Fruit fly (Drosophila melanogaster) whole organism, embryonic: Measurements from ENCODE around the gene CIA30.

ENCODE experiments used
- Atf6 ChIP-seq: fragments of 200-800 bp; sonication (Bioruptor generic); IDR thresholded peaks from 2 replicates; pipeline ENCODE4 v1.3.6; 2022; ENCODE audit warnings: missing biosample characterization, missing genetic modification characterization
- CG10366 ChIP-seq: fragments of 200-800 bp; sonication (Bioruptor generic); IDR thresholded peaks from 2 replicates; pipeline ENCODE4 v1.3.6; 2022; ENCODE audit warnings: missing biosample characterization, missing genetic modification characterization
- CG10462 ChIP-seq: fragments of 200-800 bp; sonication (Bioruptor generic); optimal IDR thresholded peaks from 2 replicates; lab custom pipeline; 2016; ENCODE audit warnings: missing biosample characterization, missing genetic modification characterization
- CG10979 ChIP-seq: fragments of 200-800 bp; sonication (Bioruptor generic); optimal IDR thresholded peaks from 2 replicates; lab custom pipeline; 2018; ENCODE audit warnings: missing biosample characterization, mild to moderate bottlenecking, missing genetic modification characterization, moderate library complexity
- CG11093 ChIP-seq: fragments of 200-800 bp; sonication (Bioruptor generic); IDR thresholded peaks from 3 replicates; pipeline ENCODE4 v1.3.6; 2022; ENCODE audit warnings: missing biosample characterization, missing genetic modification characterization
- CG11695 ChIP-seq: fragments of 200-800 bp; sonication (Bioruptor generic); IDR thresholded peaks from 3 replicates; pipeline ENCODE4 v1.3.6; 2022; ENCODE audit warnings: missing biosample characterization, missing genetic modification characterization
- CG12299 ChIP-seq: fragments of 200-800 bp; sonication (Bioruptor generic); optimal IDR thresholded peaks from 2 replicates; lab custom pipeline; 2018; ENCODE audit warnings: missing biosample characterization, mild to moderate bottlenecking, missing genetic modification characterization
- CG12391 ChIP-seq: fragments of 200-800 bp; sonication (Bioruptor generic); optimal IDR thresholded peaks from 3 replicates; lab custom pipeline; 2018; ENCODE audit warnings: missing biosample characterization, mild to moderate bottlenecking, missing genetic modification characterization, moderate library complexity
- CG1603 ChIP-seq: fragments of 200-800 bp; sonication (Bioruptor generic); optimal IDR thresholded peaks from 2 replicates; lab custom pipeline; 2019; ENCODE audit warnings: missing biosample characterization, mild to moderate bottlenecking, missing genetic modification characterization, moderate library complexity
- CG17361 ChIP-seq: fragments of 200-800 bp; sonication (Bioruptor generic); IDR thresholded peaks from 3 replicates; pipeline ENCODE4 v1.3.6; 2022; ENCODE audit warnings: missing biosample characterization, missing genetic modification characterization
- CG17568 ChIP-seq: fragments of 200-800 bp; sonication (Bioruptor generic); optimal IDR thresholded peaks from 2 replicates; lab custom pipeline; 2018; ENCODE audit warnings: missing biosample characterization, mild to moderate bottlenecking, missing genetic modification characterization, moderate library complexity
- CG18619 ChIP-seq: fragments of 200-800 bp; sonication (Bioruptor generic); optimal IDR thresholded peaks from 3 replicates; lab custom pipeline; 2017; ENCODE audit warnings: missing biosample characterization, mild to moderate bottlenecking, missing genetic modification characterization
- CG33557 ChIP-seq: fragments of 200-800 bp; sonication (Bioruptor generic); optimal IDR thresholded peaks from 2 replicates; lab custom pipeline; 2019; ENCODE audit warnings: missing biosample characterization, mild to moderate bottlenecking, missing genetic modification characterization, moderate library complexity
- CG34422 ChIP-seq: fragments of 200-800 bp; sonication (Bioruptor generic); IDR thresholded peaks from 3 replicates; pipeline ENCODE4 v1.3.6; 2022; ENCODE audit warnings: missing biosample characterization, missing genetic modification characterization
- CG3726 ChIP-seq: fragments of 200-800 bp; sonication (Bioruptor generic); IDR thresholded peaks from 3 replicates; pipeline ENCODE4, ENCODE4 v1.3.6; 2022; ENCODE audit warnings: missing biosample characterization, missing genetic modification characterization
- CG4404 ChIP-seq: fragments of 200-800 bp; sonication (Bioruptor generic); IDR thresholded peaks from 2 replicates; pipeline ENCODE4 v1.3.6; 2022; ENCODE audit warnings: missing biosample characterization, missing genetic modification characterization
- CG7357 ChIP-seq: fragments of 200-800 bp; sonication (Bioruptor generic); IDR thresholded peaks from 3 replicates; pipeline ENCODE4 v1.3.6; 2022; ENCODE audit warnings: missing biosample characterization, missing genetic modification characterization
- CG8765 ChIP-seq: fragments of 200-800 bp; sonication (Bioruptor generic); IDR thresholded peaks from 2 replicates; pipeline ENCODE4 v1.3.6; 2022; ENCODE audit warnings: missing biosample characterization, missing genetic modification characterization
- CG9215 ChIP-seq: fragments of 200-800 bp; sonication (Bioruptor generic); IDR thresholded peaks from 2 replicates; pipeline ENCODE4 v1.3.6; 2022; ENCODE audit warnings: missing biosample characterization, missing genetic modification characterization
- CG9727 ChIP-seq: fragments of 200-800 bp; sonication (Bioruptor generic); optimal IDR thresholded peaks from 3 replicates; lab custom pipeline; 2017; ENCODE audit warnings: missing biosample characterization, mild to moderate bottlenecking, missing genetic modification characterization
- CG9817 ChIP-seq: fragments of 200-800 bp; sonication (Bioruptor generic); optimal IDR thresholded peaks from 2 replicates; lab custom pipeline; 2018; ENCODE audit warnings: missing biosample characterization, mild to moderate bottlenecking, missing genetic modification characterization, moderate library complexity
- D19B ChIP-seq: fragments of 200-800 bp; sonication (Bioruptor generic); optimal IDR thresholded peaks from 2 replicates; lab custom pipeline; 2017; ENCODE audit warnings: missing biosample characterization, mild to moderate bottlenecking, missing genetic modification characterization
- Doc3 ChIP-seq: fragments of 200-800 bp; sonication (Bioruptor generic); IDR thresholded peaks from 3 replicates; pipeline ENCODE4 v1.3.6; 2022; ENCODE audit warnings: missing biosample characterization, missing genetic modification characterization; ENCODE audit not compliant: partially characterized antibody
- HHEX ChIP-seq: fragments of 200-800 bp; sonication (Bioruptor generic); optimal IDR thresholded peaks from 3 replicates; lab custom pipeline; 2017; ENCODE audit warnings: missing biosample characterization, mild to moderate bottlenecking, missing genetic modification characterization, missing genetic modification reagents
- HLH3B ChIP-seq: fragments of 200-800 bp; sonication (Bioruptor generic); IDR thresholded peaks from 2 replicates; pipeline ENCODE4 v1.3.6; 2022; ENCODE audit warnings: missing biosample characterization, missing genetic modification characterization
- Hey ChIP-seq: fragments of 200-800 bp; sonication (Bioruptor generic); optimal IDR thresholded peaks from 3 replicates; lab custom pipeline; 2018; ENCODE audit warnings: missing biosample characterization, mild to moderate bottlenecking, missing genetic modification characterization
- Hr78 ChIP-seq, 2 experiments: fragments of 200-800 bp in 1 of 2; fragments of >200 bp in 1 of 2; sonication (Bioruptor generic) in 1 of 2; optimal IDR thresholded peaks; 2 replicates each; lab custom pipeline; 2017 to 2019; ENCODE audit warnings: missing biosample characterization in 2 of 2, missing genetic modification characterization in 2 of 2, mild to moderate bottlenecking in 1 of 2, moderate library complexity in 1 of 2
- Lpt ChIP-seq: fragments of >200 bp; optimal IDR thresholded peaks from 2 replicates; lab custom pipeline; 2018; ENCODE audit warnings: missing biosample characterization, missing genetic modification characterization
- NFAT ChIP-seq: fragments of 200-800 bp; sonication (Bioruptor generic); IDR thresholded peaks from 2 replicates; pipeline ENCODE4 v1.3.6; 2022; ENCODE audit warnings: missing biosample characterization, missing genetic modification characterization
- NK7.1 ChIP-seq: fragments of 200-800 bp; sonication (Bioruptor generic); optimal IDR thresholded peaks from 3 replicates; lab custom pipeline; 2016; ENCODE audit warnings: missing biosample characterization, missing genetic modification characterization
- Optix ChIP-seq: fragments of 200-800 bp; sonication (Bioruptor generic); IDR thresholded peaks from 3 replicates; pipeline ENCODE4 v1.3.6; 2022; ENCODE audit warnings: missing biosample characterization, missing genetic modification characterization
- Ptx1 ChIP-seq: fragments of 200-800 bp; sonication (Bioruptor generic); IDR thresholded peaks from 2 replicates; pipeline ENCODE4 v1.3.6; 2022; ENCODE audit warnings: missing biosample characterization, missing genetic modification characterization
- Stat92E ChIP-seq, 3 experiments: fragments of >200 bp in 2 of 3; fragments of 200-800 bp in 1 of 3; sonication (Bioruptor generic) in 1 of 3; optimal IDR thresholded peaks; 2 replicates each; lab custom pipeline; 2017 to 2019; ENCODE audit warnings: missing biosample characterization in 3 of 3, missing genetic modification characterization in 3 of 3, mild to moderate bottlenecking in 1 of 3, moderate library complexity in 1 of 3
- Trl ChIP-seq, 3 experiments: fragments of >200 bp in 2 of 3; fragments of 200-800 bp in 1 of 3; sonication (Bioruptor generic) in 1 of 3; optimal IDR thresholded peaks; 2 replicates in 1 of 3; 3 replicates in 2 of 3; lab custom pipeline; 2016 to 2017; ENCODE audit warnings: missing biosample characterization in 1 of 3, missing genetic modification characterization in 1 of 3
- ara ChIP-seq: fragments of 200-800 bp; sonication (Bioruptor generic); IDR thresholded peaks from 2 replicates; pipeline ENCODE4 v1.3.6; 2022; ENCODE audit warnings: missing biosample characterization, missing genetic modification characterization
- br ChIP-seq: fragments of >200 bp; optimal IDR thresholded peaks from 2 replicates; lab custom pipeline; 2017
- dan ChIP-seq: fragments of 200-800 bp; sonication (Bioruptor generic); IDR thresholded peaks from 2 replicates; pipeline ENCODE4 v1.3.6; 2022; ENCODE audit warnings: missing biosample characterization, missing genetic modification characterization
- dmrt11E ChIP-seq: fragments of 200-800 bp; sonication (Bioruptor generic); optimal IDR thresholded peaks from 3 replicates; lab custom pipeline; 2018; ENCODE audit warnings: missing biosample characterization, mild to moderate bottlenecking, missing genetic modification characterization, moderate library complexity
- her ChIP-seq: fragments of 200-800 bp; sonication (Bioruptor generic); optimal IDR thresholded peaks from 2 replicates; lab custom pipeline; 2016; ENCODE audit warnings: missing biosample characterization, missing genetic modification characterization
- insv ChIP-seq, 2 experiments: fragments of 200-800 bp; sonication (Bioruptor generic); optimal IDR thresholded peaks; 3 replicates each; lab custom pipeline; 2016 to 2018; ENCODE audit warnings: missing biosample characterization in 2 of 2, missing genetic modification characterization in 2 of 2
- oc ChIP-seq: fragments of 200-800 bp; sonication (Bioruptor generic); optimal IDR thresholded peaks from 2 replicates; lab custom pipeline; 2018; ENCODE audit warnings: missing biosample characterization, mild to moderate bottlenecking, missing genetic modification characterization, moderate library complexity
- pan ChIP-seq, 4 experiments: fragments of >200 bp in 3 of 4; fragments of 200-800 bp in 1 of 4; sonication (Bioruptor generic) in 1 of 4; optimal IDR thresholded peaks in 3 of 4; IDR thresholded peaks in 1 of 4; 2 replicates each; pipeline versions ENCODE4 v1.3.6 to Lab custom; 2017 to 2022; ENCODE audit warnings: missing biosample characterization in 2 of 4, missing genetic modification characterization in 2 of 4, mixed read lengths in 1 of 4
- pnt ChIP-seq: fragments of 200-800 bp; sonication (Bioruptor generic); optimal IDR thresholded peaks from 3 replicates; lab custom pipeline; 2016; ENCODE audit warnings: missing biosample characterization, missing genetic modification characterization
- prd ChIP-seq, 3 experiments: fragments of >200 bp in 2 of 3; fragments of 200-800 bp in 1 of 3; sonication (Bioruptor generic) in 1 of 3; optimal IDR thresholded peaks in 2 of 3; IDR thresholded peaks in 1 of 3; 2 replicates in 2 of 3; 3 replicates in 1 of 3; pipeline versions ENCODE4 v1.3.6 to Lab custom; 2017 to 2022; ENCODE audit warnings: missing biosample characterization in 1 of 3, missing genetic modification characterization in 1 of 3
- row ChIP-seq: fragments of 200-800 bp; sonication (Bioruptor generic); IDR thresholded peaks from 3 replicates; pipeline ENCODE4 v1.3.6; 2022; ENCODE audit warnings: missing biosample characterization, missing genetic modification characterization
- sens-2 ChIP-seq: fragments of 200-800 bp; sonication (Bioruptor generic); IDR thresholded peaks from 2 replicates; pipeline ENCODE4 v1.3.6; 2022; ENCODE audit warnings: missing biosample characterization, missing genetic modification characterization
- sisA ChIP-seq: fragments of 200-800 bp; sonication (Bioruptor generic); IDR thresholded peaks from 2 replicates; pipeline ENCODE4 v1.3.6; 2022; ENCODE audit warnings: missing biosample characterization, missing genetic modification characterization
- so ChIP-seq: fragments of 200-800 bp; sonication (Bioruptor generic); IDR thresholded peaks from 3 replicates; pipeline ENCODE4 v1.3.6; 2022; ENCODE audit warnings: missing biosample characterization, missing genetic modification characterization
- tgo ChIP-seq: fragments of 200-800 bp; sonication (Bioruptor generic); IDR thresholded peaks from 3 replicates; pipeline ENCODE4 v1.3.6; 2022; ENCODE audit warnings: missing biosample characterization, missing genetic modification characterization

The CIA30 gene

DNA sequence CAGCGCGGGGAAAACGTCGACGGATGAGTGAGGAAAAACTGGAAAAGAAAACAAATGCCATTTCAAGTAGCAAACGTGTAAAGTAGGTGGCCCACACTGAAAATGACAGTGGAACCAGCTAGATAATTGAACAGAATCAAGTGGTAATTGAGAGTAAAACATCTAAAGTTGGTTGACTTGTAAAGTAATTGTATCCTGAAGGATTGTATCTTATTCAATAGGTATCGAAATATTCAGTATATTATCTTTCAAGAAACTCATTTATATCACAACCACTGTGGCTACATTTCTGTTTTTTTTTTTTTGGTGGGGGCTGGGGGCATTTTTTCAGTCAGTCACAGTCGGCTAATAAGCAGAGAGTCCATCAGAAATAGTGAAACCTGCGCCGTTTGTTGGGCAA is 37.5 kb upstream of the CIA30 start (continued):
- TF ChIP-seq CG3726 (GFP tag; lab: Robert Waterston, UW) (0 out of 3 replicates have a peak, but pooled peaks have one; percentile 49), her (no peak), CG17361 (GFP tag; lab: Robert Waterston, UW) (peak; percentile 66), HLH3B (GFP tag; lab: Robert Waterston, UW) (no peak), tgo (GFP tag; lab: Robert Waterston, UW) (peak; percentile 51; the same call in 2 of the 3 replicates), Ptx1 (GFP tag; lab: Robert Waterston, UW) (peak; percentile 72), CG33557 (GFP tag; lab: Kevin White, UChicago) (no peak), CG17568 (GFP tag; lab: Kevin White, UChicago) (no peak), Trl (optimal IDR thresholded peaks at IDR 0.05; lab: Kevin White, UChicago) (no peak), Trl (GFP tag; optimal IDR thresholded peaks at IDR 0.05; lab: Kevin White, UChicago) (peak; percentile 51), CG12391 (tag; lab: Kevin White, UChicago) (no peak), Stat92E (GFP tag; optimal IDR thresholded peaks at IDR 0.05; lab: Kevin White, UChicago) (no peak), dan (GFP tag; lab: Robert Waterston, UW) (peak; percentile 65; the same call in 1 of the 2 replicates), sisA (0 out of 2 replicates have a peak, but pooled peaks have one; percentile 8), Optix (GFP tag; lab: Robert Waterston, UW) (peak; percentile 27; the same call in 1 of the 3 replicates), CG11695 (peak; percentile 61; the same call in 2 of the 3 replicates), row (peak; percentile 43; the same call in 2 of the 3 replicates), oc (tag; lab: Kevin White, UChicago) (no peak), so (GFP tag; lab: Robert Waterston, UW) (peak; percentile 26; the same call in 1 of the 3 replicates), pnt (GFP tag; lab: Kevin White, UChicago) (peak; percentile 70), sens-2 (GFP tag; lab: Robert Waterston, UW) (peak; percentile 62; the same call in 1 of the 2 replicates), NK7.1 (GFP tag; lab: Kevin White, UChicago) (no peak), CG12299 (no peak), dmrt11E (tag; lab: Kevin White, UChicago) (peak; percentile 37), prd (optimal IDR thresholded peaks at IDR 0.05; lab: Kevin White, UChicago) (no peak), prd (GFP tag; IDR thresholded peaks at IDR 0.05; lab: Robert Waterston, UW) (peak; percentile 63), insv (GFP tag; optimal IDR thresholded peaks at IDR 0.05; lab: Kevin White, UChicago) (no peak), ara (peak; percentile 76), CG10462 (GFP tag; lab: Kevin White, UChicago) (no peak), HHEX (GFP tag; lab: Kevin White, UChicago) (no peak), CG10979 (peak; percentile 24), Doc3 (GFP tag; lab: Robert Waterston, UW) (no peak), CG9727 (GFP tag; lab: Kevin White, UChicago) (peak; percentile 25), CG8765 (GFP tag; lab: Robert Waterston, UW) (peak; percentile 35; the same call in 1 of the 2 replicates), Hey (tag; lab: Kevin White, UChicago) (no peak), pan (optimal IDR thresholded peaks at IDR 0.05; lab: Kevin White, UChicago) (no peak), pan (GFP tag; optimal IDR thresholded peaks at IDR 0.05 in 1 of 2, IDR thresholded peaks at IDR 0.05 in 1 of 2) (peak in 1 of 2 experiments; percentile 73), CG11093 (GFP tag; lab: Robert Waterston, UW) (peak; percentile 41; the same call in 1 of the 3 replicates), br (no peak), Hr78 (GFP tag; optimal IDR thresholded peaks at IDR 0.05; lab: Kevin White, UChicago) (peak in 1 of 2 experiments; percentile 41), CG9215 (GFP tag; lab: Robert Waterston, UW) (peak; percentile 46; the same call in 1 of the 2 replicates), Lpt (GFP tag; lab: Kevin White, UChicago) (no peak), CG18619 (no peak), CG1603 (peak; percentile 74), CG4404 (GFP tag; lab: Robert Waterston, UW) (no peak), D19B (GFP tag; lab: Kevin White, UChicago) (no peak), CG9817 (tag; lab: Kevin White, UChicago) (no peak), CG10366 (GFP tag; lab: Robert Waterston, UW) (peak; percentile 35; the same call in 1 of the 2 replicates), Atf6 (no peak), NFAT (GFP tag; lab: Robert Waterston, UW) (no peak), CG7357 (peak; percentile 58; the same call in 2 of the 3 replicates), CG34422 (GFP tag; lab: Robert Waterston, UW) (peak; percentile 7; the same call in 1 of the 3 replicates)
